Fruit fly (Drosophila melanogaster) whole organism, pupa: ENCODE measurements around the gene CASK.

ENCODE experiments used
- CG10348 ChIP-seq: fragments of 200-800 bp; sonication (Bioruptor generic); IDR thresholded peaks from 2 replicates; pipeline ENCODE4 v1.3.6; 2022; ENCODE audit warnings: missing biosample characterization, missing genetic modification characterization
- CG12605 ChIP-seq: fragments of 200-800 bp; sonication (Bioruptor generic); IDR thresholded peaks from 2 replicates; pipeline ENCODE4 v1.3.6; 2022; ENCODE audit warnings: missing biosample characterization, missing genetic modification characterization
- CG13204 ChIP-seq: fragments of 200-800 bp; sonication (Bioruptor generic); optimal IDR thresholded peaks from 2 replicates; lab custom pipeline; 2018; ENCODE audit warnings: missing biosample characterization, mild to moderate bottlenecking, missing genetic modification characterization, moderate library complexity
- CG14655 ChIP-seq: fragments of 200-800 bp; sonication (Bioruptor generic); optimal IDR thresholded peaks from 3 replicates; lab custom pipeline; 2017; ENCODE audit warnings: mild to moderate bottlenecking, missing biosample characterization, missing genetic modification reagents, missing genetic modification characterization
- CG15710 ChIP-seq: fragments of 200-800 bp; sonication (Bioruptor generic); optimal IDR thresholded peaks from 2 replicates; lab custom pipeline; 2018; ENCODE audit warnings: missing biosample characterization, mild to moderate bottlenecking, missing genetic modification characterization, moderate library complexity
- CG17806 ChIP-seq: fragments of 200-800 bp; sonication (Bioruptor generic); optimal IDR thresholded peaks from 2 replicates; lab custom pipeline; 2018; ENCODE audit warnings: missing biosample characterization, mild to moderate bottlenecking, missing genetic modification characterization, moderate library complexity
- CG32121 ChIP-seq: fragments of 200-800 bp; sonication (Bioruptor generic); IDR thresholded peaks from 2 replicates; pipeline ENCODE4 v1.3.6; 2022; ENCODE audit warnings: missing biosample characterization, missing genetic modification characterization
- CG34367 ChIP-seq: fragments of 200-800 bp; sonication (Bioruptor generic); optimal IDR thresholded peaks from 2 replicates; lab custom pipeline; 2018; ENCODE audit warnings: missing biosample characterization, mild to moderate bottlenecking, missing genetic modification characterization
- CG4496 ChIP-seq: fragments of 200-800 bp; sonication (Bioruptor generic); IDR thresholded peaks from 3 replicates; pipeline ENCODE4 v1.3.6; 2022; ENCODE audit warnings: missing biosample characterization, missing genetic modification characterization
- CG8159 ChIP-seq: fragments of 200-800 bp; sonication (Bioruptor generic); optimal IDR thresholded peaks from 3 replicates; lab custom pipeline; 2018; ENCODE audit warnings: missing biosample characterization, mild to moderate bottlenecking, missing genetic modification characterization, moderate library complexity
- CG8301 ChIP-seq: fragments of 200-800 bp; sonication (Bioruptor generic); optimal IDR thresholded peaks from 2 replicates; lab custom pipeline; 2018; ENCODE audit warnings: missing biosample characterization, mild to moderate bottlenecking, missing genetic modification characterization
- CG9948 ChIP-seq: fragments of 200-800 bp; sonication (Bioruptor generic); optimal IDR thresholded peaks from 2 replicates; lab custom pipeline; 2018; ENCODE audit warnings: missing biosample characterization, mild to moderate bottlenecking, missing genetic modification characterization, moderate library complexity
- D1 ChIP-seq: fragments of 200-800 bp; sonication (Bioruptor generic); optimal IDR thresholded peaks from 2 replicates; lab custom pipeline; 2018; ENCODE audit warnings: missing biosample characterization, mild to moderate bottlenecking, missing genetic modification characterization, moderate library complexity
- EcR ChIP-seq: fragments of 200-800 bp; sonication (Bioruptor generic); optimal IDR thresholded peaks from 3 replicates; lab custom pipeline; 2019; ENCODE audit warnings: missing biosample characterization, missing genetic modification characterization, mild to moderate bottlenecking, moderate library complexity, missing genetic modification reagents
- Ets98B ChIP-seq: fragments of 200-800 bp; sonication (Bioruptor generic); IDR thresholded peaks from 2 replicates; pipeline ENCODE4 v1.3.6; 2022; ENCODE audit warnings: missing biosample characterization, missing genetic modification characterization
- Pif1A ChIP-seq: fragments of 200-800 bp; sonication (Bioruptor generic); optimal IDR thresholded peaks from 3 replicates; lab custom pipeline; 2016; ENCODE audit warnings: missing biosample characterization, missing genetic modification characterization
- Pif1B ChIP-seq: fragments of 200-800 bp; sonication (Bioruptor generic); optimal IDR thresholded peaks from 3 replicates; lab custom pipeline; 2016; ENCODE audit warnings: missing biosample characterization, missing genetic modification characterization
- Snoo ChIP-seq: fragments of 200-800 bp; sonication (Bioruptor generic); optimal IDR thresholded peaks from 3 replicates; lab custom pipeline; 2017; ENCODE audit warnings: missing biosample characterization, mild to moderate bottlenecking, missing genetic modification characterization, inconsistent platforms
- fd96Ca ChIP-seq: fragments of 200-800 bp; sonication (Bioruptor generic); IDR thresholded peaks from 3 replicates; pipeline ENCODE4 v1.3.6; 2022; ENCODE audit warnings: missing biosample characterization, missing genetic modification characterization
- gl ChIP-seq: fragments of 200-800 bp; sonication (Bioruptor generic); optimal IDR thresholded peaks from 2 replicates; lab custom pipeline; 2018; ENCODE audit warnings: missing biosample characterization, mild to moderate bottlenecking, missing genetic modification characterization
- rn ChIP-seq: fragments of 200-800 bp; sonication (Bioruptor generic); IDR thresholded peaks from 2 replicates; pipeline ENCODE4 v1.3.6; 2022; ENCODE audit warnings: missing biosample characterization, missing genetic modification characterization

CASK gene

DNA sequence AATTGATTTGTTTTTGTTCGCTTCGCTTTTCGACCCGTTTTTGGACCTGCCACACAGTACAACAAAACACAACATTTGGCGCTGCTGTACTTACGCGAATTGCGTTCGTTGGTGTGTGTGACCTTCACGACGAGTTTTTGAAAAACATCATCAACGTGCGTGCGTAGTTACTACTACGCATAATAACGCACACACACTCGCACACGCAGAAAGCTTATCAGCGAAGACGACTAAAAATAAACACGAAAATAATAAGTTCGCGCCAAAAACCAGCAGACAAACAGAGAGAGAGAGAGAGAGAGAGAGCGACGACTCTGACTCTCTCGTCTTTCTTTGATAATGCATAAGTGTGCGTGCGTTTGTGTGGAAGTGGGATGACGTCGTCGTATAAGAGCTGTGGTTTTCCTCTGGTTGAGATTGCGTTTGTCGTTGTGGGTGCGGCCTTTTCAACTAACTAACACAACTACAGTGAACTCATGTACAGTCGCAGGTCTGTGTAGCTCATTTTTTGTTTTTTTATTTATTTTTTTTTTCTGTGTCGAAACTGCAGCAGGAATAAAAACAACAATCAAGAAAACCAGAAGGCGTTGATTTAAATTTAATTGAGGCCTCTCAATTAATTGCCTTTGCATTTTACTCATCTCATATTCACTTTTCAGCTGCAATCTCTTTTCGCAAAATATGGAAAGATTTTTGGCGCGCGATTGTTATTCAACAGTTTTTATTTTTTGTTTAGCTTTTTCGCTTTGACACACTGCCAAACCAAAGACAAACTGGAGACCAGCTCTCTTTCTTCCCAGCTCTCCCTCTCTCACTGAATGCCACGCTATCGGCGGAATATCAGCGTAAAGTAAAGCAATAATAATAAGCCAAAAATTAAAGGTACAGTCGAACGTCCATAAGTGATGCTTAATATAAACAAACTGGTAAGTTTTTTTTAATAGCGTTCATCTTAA lies 31.4 kb upstream of the CASK start:
- TF ChIP-seq CG12605 (GFP tag; lab: Robert Waterston, UW) (peak; percentile 66), CG34367 (tag; lab: Kevin White, UChicago) (peak; percentile 1), fd96Ca (GFP tag; lab: Robert Waterston, UW) (peak; percentile 52; the same call in 2 of the 3 replicates), gl (tag; lab: Kevin White, UChicago) (no peak), CG10348 (no peak), CG8301 (tag; lab: Kevin White, UChicago) (no peak), D1 (tag; lab: Kevin White, UChicago) (no peak), Pif1B (GFP tag; lab: Kevin White, UChicago) (peak; percentile 78), CG15710 (tag; lab: Kevin White, UChicago) (peak; percentile 50), CG4496 (peak; percentile 39; the same call in 2 of the 3 replicates), CG32121 (GFP tag; lab: Robert Waterston, UW) (peak; percentile 67; the same call in 1 of the 2 replicates), rn (0 out of 2 replicates have a peak, but pooled peaks have one; percentile 28), EcR (GFP tag; lab: Kevin White, UChicago) (peak; percentile 88), Snoo (tag; lab: Kevin White, UChicago) (peak; percentile 42), CG13204 (GFP tag; lab: Kevin White, UChicago) (peak; percentile 25), Ets98B (GFP tag; lab: Robert Waterston, UW) (peak; percentile 68; the same call in 1 of the 2 replicates), CG17806 (tag; lab: Kevin White, UChicago) (no peak), CG8159 (tag; lab: Kevin White, UChicago) (peak; percentile 61), Pif1A (GFP tag; lab: Kevin White, UChicago) (peak; percentile 66), CG14655 (GFP tag; lab: Kevin White, UChicago) (peak; percentile 27), CG9948 (tag; lab: Kevin White, UChicago) (peak; percentile 36)
- TF ChIP-seq, all 21 proteins: peak for 16

DNA sequence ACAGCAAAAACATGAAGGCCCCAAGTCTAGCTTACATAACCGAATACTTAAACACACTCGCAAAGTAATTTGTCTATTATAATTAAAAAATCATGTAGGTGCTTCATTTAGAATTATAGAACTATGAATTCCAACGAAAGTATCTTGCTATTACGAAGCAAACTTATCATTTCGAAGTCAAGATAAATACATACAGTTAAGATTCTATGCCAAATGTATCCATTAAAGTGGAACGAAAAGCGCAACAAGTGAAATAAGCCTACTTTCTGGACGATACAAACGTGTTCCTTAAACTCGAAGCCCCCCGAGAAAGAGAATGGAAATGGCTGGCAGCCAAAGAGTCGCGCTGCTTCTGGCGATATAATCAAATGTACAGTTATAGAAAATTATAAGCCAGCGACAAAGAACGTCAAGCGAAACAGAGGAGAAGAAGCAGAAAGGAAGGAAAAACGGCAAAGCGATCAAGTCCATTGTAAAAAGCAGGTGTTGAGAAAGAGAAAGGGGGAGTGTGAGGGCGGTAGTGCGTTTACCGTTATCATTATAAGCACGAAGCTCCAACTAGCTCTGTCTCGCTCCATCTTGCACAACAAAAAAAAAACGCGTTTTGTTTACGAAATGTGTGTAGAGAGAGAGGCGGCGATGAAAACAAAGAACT lies 30.2 kb upstream of the CASK start:
- TF ChIP-seq Ets98B (GFP tag; lab: Robert Waterston, UW) (0 out of 2 replicates have a peak, but pooled peaks have one; percentile 11), fd96Ca (GFP tag; lab: Robert Waterston, UW) (0 out of 3 replicates have a peak, but pooled peaks have one; percentile 33), CG32121 (GFP tag; lab: Robert Waterston, UW) (no peak), CG8159 (tag; lab: Kevin White, UChicago) (peak; percentile 54), CG17806 (tag; lab: Kevin White, UChicago) (peak; percentile 33), EcR (GFP tag; lab: Kevin White, UChicago) (peak; percentile 44), CG14655 (GFP tag; lab: Kevin White, UChicago) (peak; percentile 35), CG4496 (no peak), CG9948 (tag; lab: Kevin White, UChicago) (peak; percentile 32), Pif1A (GFP tag; lab: Kevin White, UChicago) (peak; percentile 1), CG15710 (tag; lab: Kevin White, UChicago) (peak; percentile 39), CG13204 (GFP tag; lab: Kevin White, UChicago) (no peak), CG8301 (tag; lab: Kevin White, UChicago) (peak; percentile 21)

DNA sequence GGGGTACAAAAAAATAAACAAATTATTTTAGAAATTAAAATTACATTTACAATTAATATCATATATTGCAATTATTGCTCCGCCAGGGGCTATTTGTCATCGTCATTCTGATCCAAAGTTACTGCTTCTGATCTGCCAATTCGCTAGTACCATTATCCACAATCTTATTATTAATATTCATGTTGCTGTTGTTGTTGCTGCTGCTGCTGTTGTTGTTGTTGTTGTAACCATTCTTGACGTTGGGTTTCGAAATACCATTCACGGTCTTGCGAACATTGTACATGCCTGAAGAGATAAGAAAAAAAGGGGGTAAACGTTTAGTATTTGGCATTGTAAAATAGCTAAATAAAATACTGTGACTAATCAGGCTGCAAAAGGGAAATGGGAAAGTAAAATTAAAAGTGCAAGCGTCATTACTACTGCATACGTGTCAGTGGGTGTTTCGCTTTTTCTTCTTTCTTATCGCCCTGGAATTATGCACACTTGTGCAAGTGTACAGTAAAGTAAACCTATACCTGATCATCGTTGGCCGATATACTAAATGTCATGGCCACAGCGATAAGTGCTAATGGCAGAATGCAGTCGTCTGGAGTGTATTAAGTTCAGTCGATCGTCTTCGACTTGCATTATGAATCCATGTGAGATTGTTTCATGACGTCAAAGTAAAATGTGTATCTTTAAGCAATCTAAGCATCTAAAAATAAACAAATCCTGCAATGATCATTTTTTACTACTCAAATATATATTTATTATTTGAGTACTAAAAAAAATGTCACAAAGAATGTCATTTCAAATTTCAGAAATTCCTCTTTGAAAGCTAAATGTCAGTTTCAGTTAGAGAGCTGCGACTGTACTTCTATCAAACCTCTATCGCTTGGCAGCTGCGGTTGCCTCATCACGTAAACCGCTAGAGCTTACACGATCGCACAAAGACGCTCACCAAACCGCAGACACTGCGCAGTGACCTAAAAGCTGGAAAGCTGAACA lies 29.4 kb upstream of the CASK start:
- TF ChIP-seq EcR (GFP tag; lab: Kevin White, UChicago) (peak; percentile 80), Pif1A (GFP tag; lab: Kevin White, UChicago) (no peak)

DNA sequence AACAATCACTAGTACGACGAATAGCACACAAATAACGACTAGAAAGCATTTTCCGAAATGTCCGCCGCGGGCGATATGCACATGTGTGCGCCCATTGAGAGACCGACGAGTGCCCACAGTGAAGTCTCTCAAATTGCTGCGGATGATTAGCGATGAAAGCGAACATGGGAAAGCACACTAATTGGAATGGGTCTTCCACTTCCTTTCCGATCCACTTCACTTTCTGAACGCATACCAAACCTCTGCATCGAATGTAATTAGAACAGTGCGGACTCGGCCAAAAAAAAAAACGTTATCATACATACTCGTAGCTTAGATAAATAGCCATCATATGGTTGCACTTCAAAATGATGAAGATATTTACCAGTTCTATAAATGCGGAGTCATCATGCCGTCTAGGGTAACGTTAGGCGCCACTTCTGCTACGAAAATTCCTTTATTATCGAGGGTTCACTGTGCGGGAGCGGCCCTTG lies 27.6 kb upstream of the CASK start:
- TF ChIP-seq CG12605 (GFP tag; lab: Robert Waterston, UW), result no peak
- peak; percentile 19 for TF ChIP-seq CG9948 (tag; lab: Kevin White, UChicago)
- peak; percentile 54; the same call in 1 of the 2 replicates for TF ChIP-seq Ets98B (GFP tag; lab: Robert Waterston, UW)
- peak; percentile 28 for TF ChIP-seq CG8301 (tag; lab: Kevin White, UChicago)
- peak; percentile 2 for TF ChIP-seq CG15710 (tag; lab: Kevin White, UChicago)
- no peak for TF ChIP-seq CG32121 (GFP tag; lab: Robert Waterston, UW)
- peak; percentile 44 for TF ChIP-seq CG14655 (GFP tag; lab: Kevin White, UChicago)
- peak; percentile 3 for TF ChIP-seq CG8159 (tag; lab: Kevin White, UChicago)
- TF ChIP-seq CG4496, result peak; percentile 59; the same call in 2 of the 3 replicates
- no peak for TF ChIP-seq Pif1B (GFP tag; lab: Kevin White, UChicago)
- peak; percentile 53; the same call in 1 of the 3 replicates for TF ChIP-seq fd96Ca (GFP tag; lab: Robert Waterston, UW)
- peak; percentile 36 for TF ChIP-seq Pif1A (GFP tag; lab: Kevin White, UChicago)
- no peak for TF ChIP-seq CG10348
